Worm (Caenorhabditis elegans) whole organism, midembryonic: ENCODE measurements around the gene F48G7.7.

Experiments
- T22C8.4 ChIP-seq: fragments of 200-800 bp; sonication (Bioruptor generic); IDR thresholded peaks from 2 replicates; pipeline ENCODE4 v1.3.6; 2022; ENCODE audit warnings: missing genetic modification characterization, missing compliant biosample characterization
- cog-1 ChIP-seq: sonication (generic microtip); optimal IDR thresholded peaks from 2 replicates; lab custom pipeline; 2016; ENCODE audit warnings: missing genetic modification characterization, missing compliant biosample characterization
- flt-1 ChIP-seq: fragments of 200-800 bp; sonication (Bioruptor generic); IDR thresholded peaks from 2 replicates; pipeline ENCODE4 v1.3.6; 2022; ENCODE audit warnings: missing genetic modification characterization, missing compliant biosample characterization
- klf-2 ChIP-seq: fragments of 200-800 bp; sonication (Bioruptor generic); conservative IDR thresholded peaks from 2 replicates; pipeline ENCODE4 v1.3.6; 2022; ENCODE audit warnings: missing genetic modification reagents, missing genetic modification characterization, missing compliant biosample characterization
- med-1 ChIP-seq: sonication (generic microtip); optimal IDR thresholded peaks from 2 replicates; lab custom pipeline; 2017; ENCODE audit warnings: missing genetic modification characterization, mild to moderate bottlenecking, missing compliant biosample characterization, antibody characterized with exemption, missing genetic modification reagents; ENCODE audit not compliant: insufficient read depth
- ref-1 ChIP-seq: fragments of 200-800 bp; sonication (Bioruptor generic); conservative IDR thresholded peaks from 2 replicates; pipeline ENCODE4 v1.3.6; 2022; ENCODE audit warnings: missing genetic modification reagents, missing genetic modification characterization, missing compliant biosample characterization
- tab-1 ChIP-seq: fragments of 200-800 bp; sonication (Bioruptor generic); IDR thresholded peaks from 2 replicates; pipeline ENCODE4 v1.3.6; 2022; ENCODE audit warnings: missing genetic modification characterization, missing compliant biosample characterization
- ztf-23 ChIP-seq: fragments of 200-800 bp; sonication (Bioruptor generic); IDR thresholded peaks from 2 replicates; pipeline ENCODE4 v1.3.6; 2022; ENCODE audit warnings: missing genetic modification reagents, missing genetic modification characterization, missing compliant biosample characterization
- ztf-29 ChIP-seq: fragments of 200-800 bp; sonication (Bioruptor generic); IDR thresholded peaks from 2 replicates; pipeline ENCODE4 v1.3.6; 2022; ENCODE audit warnings: missing genetic modification reagents, missing genetic modification characterization, missing compliant biosample characterization

The F48G7.7 gene

DNA sequence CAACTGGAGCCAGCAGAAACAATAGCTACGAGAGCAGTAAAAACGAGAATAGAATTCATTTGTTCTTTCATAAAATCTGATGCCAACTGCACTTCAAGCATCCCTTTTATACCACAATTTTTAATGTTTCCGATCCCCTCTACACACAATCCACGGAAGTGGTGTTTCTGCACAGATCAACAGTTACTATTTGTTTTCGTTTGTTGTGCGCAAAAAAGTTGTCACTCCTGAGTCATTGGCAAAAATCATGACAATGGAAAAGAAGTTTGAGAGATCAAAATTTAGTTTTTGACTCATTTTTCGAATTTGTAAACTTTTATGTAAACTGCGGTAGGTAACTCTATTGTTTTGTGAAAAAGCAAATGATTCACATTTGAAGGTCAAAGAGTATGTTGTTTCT, 22.1 kb downstream of the F48G7.7 start, which contains the start of gene srlf-37:
Gene srlf-37, minus strand, starts transcription at position 101 of the 400 bp plus-strand sequence.
- TF ChIP-seq ztf-29 (GFP tag; lab: Robert Waterston, UW), result no peak
- no peak for TF ChIP-seq ref-1 (GFP tag; lab: Robert Waterston, UW)
- no peak for TF ChIP-seq med-1
- no peak for TF ChIP-seq cog-1 (tag; lab: Kevin White, UChicago)
- no peak for TF ChIP-seq T22C8.4 (GFP tag; lab: Robert Waterston, UW)
- TF ChIP-seq klf-2, result no peak
- TF ChIP-seq tab-1 (GFP tag; lab: Robert Waterston, UW), result no peak
- TF ChIP-seq flt-1, result no peak
- no peak for TF ChIP-seq ztf-23 (GFP tag; lab: Robert Waterston, UW)

DNA sequence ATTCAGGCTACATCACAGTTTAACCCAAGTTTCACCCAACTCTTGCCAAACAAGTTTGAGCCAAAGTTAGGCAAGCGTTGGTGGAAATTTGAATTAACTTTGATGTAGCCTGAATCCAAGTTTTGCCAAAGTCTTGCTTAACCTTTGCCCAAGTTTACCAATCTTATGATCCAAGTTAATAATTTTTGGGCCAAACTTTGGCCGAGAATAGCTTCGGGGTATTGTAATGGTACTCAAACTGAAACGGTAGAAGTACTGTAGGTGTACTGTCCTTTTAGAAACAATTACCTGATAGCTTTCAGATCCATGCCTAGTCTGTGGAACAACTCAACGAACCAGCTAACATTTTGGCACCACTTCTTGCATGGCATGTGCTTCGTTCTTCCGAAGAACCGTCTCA, 26.0 kb downstream of the F48G7.7 start, which contains the start of gene nhr-251:
Gene nhr-251, plus strand, starts transcription at position 301 of the 400 bp plus-strand sequence.
- no peak for TF ChIP-seq ztf-23 (GFP tag; lab: Robert Waterston, UW)
- no peak for TF ChIP-seq tab-1 (GFP tag; lab: Robert Waterston, UW)
- no peak for TF ChIP-seq klf-2
- TF ChIP-seq cog-1 (tag; lab: Kevin White, UChicago), result no peak
- no peak for TF ChIP-seq ztf-29 (GFP tag; lab: Robert Waterston, UW)
- no peak for TF ChIP-seq ref-1 (GFP tag; lab: Robert Waterston, UW)
- no peak for TF ChIP-seq med-1
- TF ChIP-seq flt-1, result no peak
- no peak for TF ChIP-seq T22C8.4 (GFP tag; lab: Robert Waterston, UW)

DNA sequence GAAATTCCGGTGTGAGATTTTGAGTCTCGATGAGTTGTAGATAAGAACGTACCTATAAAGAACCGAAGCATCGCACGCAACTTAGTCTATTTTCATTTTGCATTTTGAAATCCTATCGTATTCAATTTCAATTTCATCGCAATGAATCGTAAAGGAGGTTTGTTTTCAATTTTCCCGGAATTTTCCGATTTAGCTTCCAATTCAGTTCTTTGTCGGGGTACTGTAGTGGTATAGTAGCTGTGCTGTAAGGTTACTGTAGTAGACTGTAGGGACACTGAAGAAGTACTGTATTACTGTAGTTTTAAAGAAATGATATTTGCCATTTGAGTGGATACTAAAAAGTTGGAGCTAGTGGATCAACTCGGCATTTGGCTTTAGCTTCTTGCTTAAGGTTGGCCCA, 26.4 kb downstream of the F48G7.7 start:
- TF ChIP-seq ref-1 (GFP tag; lab: Robert Waterston, UW) (no peak), klf-2 (no peak), T22C8.4 (GFP tag; lab: Robert Waterston, UW) (no peak)

DNA sequence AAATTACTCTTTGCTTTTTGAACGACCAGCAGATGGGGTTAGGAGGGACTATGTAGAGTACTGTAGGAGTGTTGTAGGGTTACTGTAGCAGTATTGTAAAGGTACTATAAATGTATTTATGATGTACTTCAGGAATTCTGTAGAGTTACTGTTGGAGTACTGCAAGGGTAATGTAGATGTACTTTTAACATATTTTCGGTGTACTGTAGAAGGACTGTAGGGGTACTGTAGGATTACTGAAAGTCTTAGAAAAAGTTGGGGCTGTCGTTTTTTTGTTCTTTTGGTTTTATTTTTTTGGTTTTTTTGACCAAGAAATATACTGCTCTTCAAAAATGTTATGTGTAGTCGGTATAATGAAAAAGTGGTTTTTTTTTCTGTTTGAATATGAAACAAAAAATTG, 27.6 kb downstream of the F48G7.7 start:
- TF ChIP-seq klf-2 (no peak), tab-1 (GFP tag; lab: Robert Waterston, UW) (no peak), cog-1 (tag; lab: Kevin White, UChicago) (no peak), ztf-23 (GFP tag; lab: Robert Waterston, UW) (no peak), med-1 (no peak), ztf-29 (GFP tag; lab: Robert Waterston, UW) (no peak), ref-1 (GFP tag; lab: Robert Waterston, UW) (no peak), flt-1 (no peak)

DNA sequence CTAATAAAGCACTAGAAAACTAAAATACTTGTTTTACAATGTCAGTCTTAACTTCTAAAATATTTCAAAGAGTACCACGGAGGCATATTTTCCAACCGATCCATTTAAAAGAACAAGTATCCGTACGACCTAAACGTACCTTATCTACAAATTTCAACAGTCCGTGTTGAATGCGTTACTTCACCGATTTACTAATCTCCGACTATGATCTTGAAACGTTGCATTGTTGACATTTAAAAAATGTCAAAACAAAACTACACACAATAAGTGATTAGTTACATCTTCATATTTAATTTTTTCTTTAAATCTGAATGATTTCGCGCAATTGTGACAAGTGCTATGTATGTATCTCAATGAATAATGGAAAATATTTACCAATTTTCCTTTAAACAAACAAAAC, 28.4 kb downstream of the F48G7.7 start:
- TF ChIP-seq klf-2, result no peak
- TF ChIP-seq cog-1 (tag; lab: Kevin White, UChicago), result no peak
- TF ChIP-seq ref-1 (GFP tag; lab: Robert Waterston, UW), result no peak
- TF ChIP-seq T22C8.4 (GFP tag; lab: Robert Waterston, UW), result no peak
- TF ChIP-seq flt-1, result no peak
- no peak for TF ChIP-seq ztf-29 (GFP tag; lab: Robert Waterston, UW)
- TF ChIP-seq ztf-23 (GFP tag; lab: Robert Waterston, UW), result no peak
- no peak for TF ChIP-seq tab-1 (GFP tag; lab: Robert Waterston, UW)
- no peak for TF ChIP-seq med-1

DNA sequence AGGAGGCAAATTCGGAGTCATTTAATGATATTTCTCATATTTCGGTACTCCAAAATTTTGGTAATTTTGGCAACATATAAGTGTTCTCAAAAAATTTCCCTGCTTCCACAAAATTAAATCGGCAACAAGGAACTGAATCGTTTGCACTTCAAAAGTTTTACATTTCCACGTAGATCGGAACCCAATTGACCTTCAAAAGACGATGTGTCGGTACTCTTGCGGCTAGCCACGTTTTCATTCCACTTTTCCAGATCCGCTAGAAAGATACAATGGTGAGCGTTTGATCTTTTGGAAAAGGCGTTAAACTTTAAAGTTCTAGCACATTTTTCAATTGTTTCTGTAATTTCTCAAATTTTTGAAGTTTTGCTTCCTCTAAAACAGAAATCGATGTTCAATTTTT, 29.3 kb downstream of the F48G7.7 start:
- TF ChIP-seq tab-1 (GFP tag; lab: Robert Waterston, UW) (no peak), ref-1 (GFP tag; lab: Robert Waterston, UW) (no peak), klf-2 (no peak), ztf-29 (GFP tag; lab: Robert Waterston, UW) (no peak), flt-1 (no peak), ztf-23 (GFP tag; lab: Robert Waterston, UW) (no peak), med-1 (no peak), T22C8.4 (GFP tag; lab: Robert Waterston, UW) (no peak), cog-1 (tag; lab: Kevin White, UChicago) (no peak)

DNA sequence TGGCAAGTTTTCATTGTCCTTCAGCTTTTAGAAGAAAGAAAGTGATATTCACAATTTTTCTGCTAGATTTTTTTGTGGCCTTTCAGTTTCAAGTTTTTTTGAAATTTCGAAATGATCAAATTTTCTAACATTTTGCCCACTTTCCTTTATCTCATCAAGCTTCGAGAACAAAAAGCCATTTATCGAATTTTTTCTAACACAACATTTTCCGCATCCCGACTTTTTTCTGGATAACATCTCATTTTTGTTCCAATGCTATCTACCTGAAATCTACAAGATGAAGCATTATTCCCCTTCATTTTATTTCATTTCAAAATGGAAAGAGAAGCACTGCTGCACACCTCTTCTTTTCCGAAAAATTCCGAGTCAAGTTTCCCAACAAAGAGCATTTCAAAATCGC, 33.3 kb downstream of the F48G7.7 start, which contains the start of gene ZK488.5:
Gene ZK488.5, plus strand, starts transcription at position 301 of the 400 bp plus-strand sequence.
- TF ChIP-seq cog-1 (tag; lab: Kevin White, UChicago), result no peak

DNA sequence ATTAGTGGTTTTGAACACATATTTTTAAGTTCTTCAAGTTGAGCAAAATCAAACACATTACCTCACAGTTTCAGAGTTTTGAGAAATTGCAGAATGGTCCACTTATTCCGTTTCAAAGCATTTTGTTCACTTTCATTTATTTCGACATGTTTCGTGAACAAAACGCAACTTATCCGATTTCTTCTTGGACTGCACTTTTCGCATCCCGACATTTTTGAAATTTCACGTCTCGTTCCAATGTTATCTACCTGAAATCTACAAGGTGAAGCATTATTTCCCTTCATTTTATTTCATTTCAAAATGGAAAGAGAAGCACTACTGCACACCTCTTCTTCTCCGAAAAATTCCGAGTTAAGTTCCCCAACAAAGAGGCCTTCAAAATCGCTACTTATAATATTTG, 36.0 kb downstream of the F48G7.7 start, which contains the start of gene ZK488.6:
Gene ZK488.6, plus strand, starts transcription at position 301 of the 400 bp plus-strand sequence.
- TF ChIP-seq flt-1 (no peak), ref-1 (GFP tag; lab: Robert Waterston, UW) (no peak), tab-1 (GFP tag; lab: Robert Waterston, UW) (no peak), cog-1 (tag; lab: Kevin White, UChicago) (no peak), med-1 (no peak), T22C8.4 (GFP tag; lab: Robert Waterston, UW) (no peak), ztf-29 (GFP tag; lab: Robert Waterston, UW) (no peak), ztf-23 (GFP tag; lab: Robert Waterston, UW) (no peak), klf-2 (no peak)

DNA sequence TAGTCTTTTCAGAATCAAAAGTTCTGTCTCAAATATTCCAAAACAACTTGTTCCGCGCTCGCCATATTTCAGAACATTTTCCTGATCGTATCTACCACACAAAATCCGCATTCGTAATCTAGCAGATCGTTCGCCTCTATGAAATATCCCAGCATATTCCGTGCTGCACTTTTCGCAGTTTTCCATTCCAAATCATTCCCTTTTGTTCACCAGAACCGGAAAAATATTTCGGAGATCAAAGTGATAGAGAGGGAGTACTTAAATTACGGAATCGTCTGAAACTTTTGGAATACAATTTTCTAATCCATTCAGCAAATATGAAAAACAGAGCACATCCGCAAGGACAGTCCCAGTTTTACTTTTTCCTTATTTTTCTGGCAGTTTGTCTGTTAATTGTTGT, 38.4 kb downstream of the F48G7.7 start, which contains the start of gene K06H6.1:
Gene K06H6.1, plus strand, starts transcription at position 301 of the 400 bp plus-strand sequence.
- TF ChIP-seq flt-1, result no peak
- no peak for TF ChIP-seq ztf-29 (GFP tag; lab: Robert Waterston, UW)
- TF ChIP-seq klf-2, result no peak
- TF ChIP-seq tab-1 (GFP tag; lab: Robert Waterston, UW), result no peak
- no peak for TF ChIP-seq ref-1 (GFP tag; lab: Robert Waterston, UW)
- no peak for TF ChIP-seq med-1
- TF ChIP-seq cog-1 (tag; lab: Kevin White, UChicago), result no peak
- TF ChIP-seq T22C8.4 (GFP tag; lab: Robert Waterston, UW), result no peak
- no peak for TF ChIP-seq ztf-23 (GFP tag; lab: Robert Waterston, UW)

DNA sequence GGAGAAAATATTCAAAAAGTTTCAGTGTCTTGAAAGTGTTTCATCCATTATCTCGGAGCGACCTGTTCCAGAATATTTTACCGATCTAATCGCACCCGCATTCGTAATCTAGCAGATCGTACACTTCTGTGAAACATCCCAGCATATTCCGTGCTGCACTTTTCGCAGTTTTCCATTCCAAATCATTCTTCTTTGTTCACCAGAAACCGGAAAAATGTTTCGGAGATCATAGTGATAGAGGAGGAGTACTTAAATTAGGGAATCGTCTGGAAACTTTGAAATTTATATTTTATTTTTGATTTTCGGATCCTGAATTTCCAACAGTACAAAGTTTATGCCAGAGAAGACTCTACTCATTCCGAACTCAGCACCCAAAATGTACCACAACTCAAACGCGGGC, 40.7 kb downstream of the F48G7.7 start, which contains the start of gene K06H6.2:
Gene K06H6.2, plus strand, starts transcription at position 301 of the 400 bp plus-strand sequence.
- TF ChIP-seq tab-1 (GFP tag; lab: Robert Waterston, UW) (no peak), ztf-23 (GFP tag; lab: Robert Waterston, UW) (no peak), med-1 (no peak), ztf-29 (GFP tag; lab: Robert Waterston, UW) (no peak), flt-1 (no peak), cog-1 (tag; lab: Kevin White, UChicago) (no peak), klf-2 (no peak), T22C8.4 (GFP tag; lab: Robert Waterston, UW) (no peak), ref-1 (GFP tag; lab: Robert Waterston, UW) (no peak)
